Worm (Caenorhabditis elegans) whole organism, L1 larva: ENCODE results near the gene ddx-19.

Source experiments
- C04F5.9 ChIP-seq: sonication (generic microtip); optimal IDR thresholded peaks from 2 replicates; lab custom pipeline; 2016; ENCODE audit warnings: missing genetic modification characterization, missing compliant biosample characterization
- C16A3.4 ChIP-seq: fragments of 150-350 bp; optimal IDR thresholded peaks from 2 replicates; lab custom pipeline; 2014; ENCODE audit warnings: missing biosample characterization, missing genetic modification characterization
- F16B12.6 ChIP-seq: fragments of 150-350 bp; optimal IDR thresholded peaks from 2 replicates; lab custom pipeline; 2014; ENCODE audit warnings: missing biosample characterization, missing genetic modification characterization
- Y116A8C.19 ChIP-seq: sonication (generic microtip); optimal IDR thresholded peaks from 2 replicates; lab custom pipeline; 2016; ENCODE audit warnings: missing compliant biosample characterization, missing genetic modification characterization, borderline replicate concordance
- aha-1 ChIP-seq: fragments of 150-350 bp; optimal IDR thresholded peaks from 2 replicates; lab custom pipeline; 2014; ENCODE audit warnings: missing biosample characterization, missing genetic modification characterization
- alr-1 ChIP-seq: fragments of 200-800 bp; sonication (Bioruptor generic); optimal IDR thresholded peaks from 2 replicates; lab custom pipeline; 2018; ENCODE audit warnings: borderline replicate concordance, mild to moderate bottlenecking, missing genetic modification characterization, missing compliant biosample characterization
- aly-2 ChIP-seq: fragments of 150-350 bp; optimal IDR thresholded peaks from 2 replicates; lab custom pipeline; 2014; ENCODE audit warnings: missing biosample characterization, missing genetic modification characterization
- ceh-63 ChIP-seq: fragments of 200-800 bp; sonication (Bioruptor generic); optimal IDR thresholded peaks from 2 replicates; lab custom pipeline; 2018; ENCODE audit warnings: mild to moderate bottlenecking, missing genetic modification characterization, missing compliant biosample characterization
- ceh-8 ChIP-seq: fragments of 200-800 bp; sonication (Bioruptor generic); optimal IDR thresholded peaks from 2 replicates; lab custom pipeline; 2018; ENCODE audit warnings: mild to moderate bottlenecking, missing genetic modification characterization, moderate library complexity, missing compliant biosample characterization
- ceh-82 ChIP-seq, 3 experiments: fragments of 150-350 bp in 1 of 3; sonication (generic microtip) in 2 of 3; optimal IDR thresholded peaks; 2 replicates each; lab custom pipeline; 2014 to 2017; ENCODE audit warnings: missing biosample characterization in 3 of 3, missing genetic modification characterization in 3 of 3
- ceh-90 ChIP-seq: sonication (generic microtip); optimal IDR thresholded peaks from 2 replicates; lab custom pipeline; 2016; ENCODE audit warnings: missing genetic modification characterization, missing compliant biosample characterization
- dpl-1 ChIP-seq, 3 experiments: fragments of 150-350 bp in 2 of 3; sonication (generic microtip) in 1 of 3; optimal IDR thresholded peaks; 2 replicates each; lab custom pipeline; 2014 to 2017; ENCODE audit warnings: missing biosample characterization in 3 of 3, missing genetic modification characterization in 3 of 3, missing genetic modification reagents in 3 of 3
- efl-1 ChIP-seq, 4 experiments: fragments of 150-350 bp; optimal IDR thresholded peaks in 3 of 4; peaks in 1 of 4; 1 replicate in 1 of 4; 2 replicates in 3 of 4; lab custom pipeline; 2014; ENCODE audit warnings: missing biosample characterization in 2 of 4, missing genetic modification characterization in 2 of 4, missing genetic modification reagents in 2 of 4
- efl-3 ChIP-seq: fragments of 200-800 bp; sonication (Bioruptor generic); optimal IDR thresholded peaks from 2 replicates; lab custom pipeline; 2018; ENCODE audit warnings: mild to moderate bottlenecking, missing genetic modification characterization, missing compliant biosample characterization
- egl-13 ChIP-seq: sonication (generic microtip); optimal IDR thresholded peaks from 2 replicates; lab custom pipeline; 2016; ENCODE audit warnings: missing genotype, missing genetic modification reagents, missing genetic modification characterization, missing compliant biosample characterization
- elt-3 ChIP-seq, 6 experiments: fragments of 150-350 bp in 1 of 6; sonication (generic microtip); optimal IDR thresholded peaks; 2 replicates each; lab custom pipeline; 2017 to 2018; ENCODE audit warnings: missing biosample characterization in 6 of 6, missing genetic modification characterization in 6 of 6, inconsistent platforms in 1 of 6
- ets-5 ChIP-seq: fragments of 200-800 bp; sonication (Bioruptor generic); IDR thresholded peaks from 2 replicates; pipeline ENCODE4 v1.3.6; 2022; ENCODE audit warnings: missing genetic modification characterization, missing compliant biosample characterization
- fkh-4 ChIP-seq: sonication (generic microtip); optimal IDR thresholded peaks from 2 replicates; lab custom pipeline; 2016; ENCODE audit warnings: missing compliant biosample characterization, missing genetic modification characterization, borderline replicate concordance
- fkh-8 ChIP-seq: sonication (generic microtip); optimal IDR thresholded peaks from 2 replicates; lab custom pipeline; 2016; ENCODE audit warnings: mild to moderate bottlenecking, missing genetic modification characterization, missing compliant biosample characterization
- grh-1 ChIP-seq: fragments of 200-800 bp; sonication (Bioruptor generic); IDR thresholded peaks from 2 replicates; pipeline ENCODE4 v1.3.6; 2022; ENCODE audit warnings: missing genetic modification reagents, missing genetic modification characterization, missing compliant biosample characterization
- hlh-4 ChIP-seq: sonication (generic microtip); optimal IDR thresholded peaks from 2 replicates; lab custom pipeline; 2016; ENCODE audit warnings: mild to moderate bottlenecking, missing genetic modification characterization, missing compliant biosample characterization
- irx-1 ChIP-seq: sonication (generic microtip); optimal IDR thresholded peaks from 2 replicates; lab custom pipeline; 2016; ENCODE audit warnings: missing genetic modification characterization, missing compliant biosample characterization
- lin-13 ChIP-seq: fragments of 150-350 bp; optimal IDR thresholded peaks from 2 replicates; lab custom pipeline; 2014; ENCODE audit warnings: missing biosample characterization, missing genetic modification reagents, missing genetic modification characterization
- lin-39 ChIP-seq: fragments of 150-350 bp; optimal IDR thresholded peaks from 2 replicates; lab custom pipeline; 2014; ENCODE audit warnings: missing biosample characterization, missing genetic modification reagents, missing genetic modification characterization
- lir-3 ChIP-seq: sonication (generic microtip); optimal IDR thresholded peaks from 2 replicates; lab custom pipeline; 2016; ENCODE audit warnings: mild to moderate bottlenecking, missing genetic modification characterization, moderate library complexity, missing compliant biosample characterization; ENCODE audit not compliant: poor library complexity
- lsy-2 ChIP-seq, 2 experiments: fragments of 150-350 bp; optimal IDR thresholded peaks; 2 replicates each; lab custom pipeline; 2014; ENCODE audit warnings: missing biosample characterization in 2 of 2, missing genetic modification characterization in 2 of 2
- mep-1 ChIP-seq: fragments of 150-350 bp; optimal IDR thresholded peaks from 2 replicates; lab custom pipeline; 2014; ENCODE audit warnings: missing biosample characterization, missing genetic modification characterization
- nhr-19 ChIP-seq: fragments of 200-800 bp; sonication (Bioruptor generic); conservative IDR thresholded peaks from 2 replicates; pipeline ENCODE4 v1.3.6; 2022; ENCODE audit warnings: missing genetic modification characterization, missing compliant biosample characterization
- nhr-20 ChIP-seq: sonication (generic microtip); optimal IDR thresholded peaks from 2 replicates; lab custom pipeline; 2016; ENCODE audit warnings: mild to moderate bottlenecking, missing genetic modification characterization, missing compliant biosample characterization
- nhr-28 ChIP-seq: fragments of 150-350 bp; optimal IDR thresholded peaks from 2 replicates; lab custom pipeline; 2014; ENCODE audit warnings: missing biosample characterization, missing genetic modification characterization
- nhr-47 ChIP-seq: sonication (generic microtip); optimal IDR thresholded peaks from 2 replicates; lab custom pipeline; 2016; ENCODE audit warnings: mild to moderate bottlenecking, missing genetic modification characterization, moderate library complexity, missing compliant biosample characterization
- nhr-71 ChIP-seq: sonication (generic microtip); optimal IDR thresholded peaks from 2 replicates; lab custom pipeline; 2016; ENCODE audit warnings: mild to moderate bottlenecking, missing genetic modification characterization, moderate library complexity, missing compliant biosample characterization
- nhr-76 ChIP-seq: sonication (generic microtip); optimal IDR thresholded peaks from 2 replicates; lab custom pipeline; 2017; ENCODE audit warnings: missing biosample characterization, missing genetic modification characterization
- nhr-77 ChIP-seq: fragments of 150-350 bp; optimal IDR thresholded peaks from 2 replicates; lab custom pipeline; 2014; ENCODE audit warnings: missing biosample characterization, missing genetic modification characterization
- nhr-85 ChIP-seq: sonication (generic microtip); peaks from one replicate; lab custom pipeline; 2016; ENCODE audit warnings: missing genetic modification characterization, inconsistent platforms, missing compliant biosample characterization
- pqm-1 ChIP-seq: sonication (generic microtip); optimal IDR thresholded peaks from 3 replicates; lab custom pipeline; 2017; ENCODE audit warnings: missing biosample characterization, missing genetic modification characterization
- rnt-1 ChIP-seq: sonication (generic microtip); optimal IDR thresholded peaks from 2 replicates; lab custom pipeline; 2016; ENCODE audit warnings: mild to moderate bottlenecking, missing genetic modification characterization, moderate library complexity, missing compliant biosample characterization
- sup-37 ChIP-seq: fragments of 200-800 bp; sonication (Bioruptor generic); optimal IDR thresholded peaks from 2 replicates; lab custom pipeline; 2018; ENCODE audit warnings: mild to moderate bottlenecking, missing genetic modification characterization, missing compliant biosample characterization
- swsn-7 ChIP-seq: sonication (generic microtip); optimal IDR thresholded peaks from 2 replicates; lab custom pipeline; 2016; ENCODE audit warnings: missing genetic modification characterization, missing compliant biosample characterization
- unc-130 ChIP-seq: fragments of 150-350 bp; optimal IDR thresholded peaks from 2 replicates; lab custom pipeline; 2017; ENCODE audit warnings: missing biosample characterization, missing genetic modification characterization, inconsistent platforms
- unc-62 ChIP-seq: fragments of 150-350 bp; optimal IDR thresholded peaks from 2 replicates; lab custom pipeline; 2014; ENCODE audit warnings: missing biosample characterization, missing genetic modification reagents, missing genetic modification characterization
- unc-98 ChIP-seq: fragments of 200-800 bp; sonication (Bioruptor generic); IDR thresholded peaks from 2 replicates; pipeline ENCODE4 v1.3.6; 2022; ENCODE audit warnings: missing genetic modification characterization, missing compliant biosample characterization
- vab-15 ChIP-seq: sonication (generic microtip); optimal IDR thresholded peaks from 2 replicates; lab custom pipeline; 2017; ENCODE audit warnings: missing genotype, mild to moderate bottlenecking, missing genetic modification characterization, missing compliant biosample characterization
- zip-4 ChIP-seq: fragments of 200-800 bp; sonication (Bioruptor generic); optimal IDR thresholded peaks from 2 replicates; lab custom pipeline; 2018; ENCODE audit warnings: mild to moderate bottlenecking, missing genetic modification characterization, moderate library complexity, missing compliant biosample characterization

ddx-19 gene

ce11 chrII:8878528-8878927 is 6.2 kb upstream of the ddx-19 start:
- TF ChIP-seq ceh-82 (tag; optimal IDR thresholded peaks at IDR 0.05; lab: Kevin White, UChicago) (no peak), lin-13 (no peak), aha-1 (tag; lab: Kevin White, UChicago) (no peak), pqm-1 (no peak), unc-62 (GFP tag; lab: Kevin White, UChicago) (no peak), sup-37 (GFP tag; lab: Kevin White, UChicago) (no peak), C04F5.9 (tag; lab: Kevin White, UChicago) (no peak), nhr-77 (tag; lab: Kevin White, UChicago) (no peak)
- TF ChIP-seq, all 84 proteins: peak for 0

ce11 chrII:8883559-8883958 is 1.1 kb upstream of the ddx-19 start, which contains the start of gene rha-1:
Gene rha-1, minus strand, starts transcription at chrII:8883659.
- no peak for TF ChIP-seq C16A3.4 (tag; lab: Kevin White, UChicago)
- TF ChIP-seq Y116A8C.19 (tag; lab: Kevin White, UChicago): no peak
- TF ChIP-seq nhr-47 (tag; lab: Kevin White, UChicago): no peak
- TF ChIP-seq lin-13: no peak
- TF ChIP-seq elt-3 (tag; optimal IDR thresholded peaks at IDR 0.05; lab: Kevin White, UChicago): no peak
- no peak for TF ChIP-seq efl-1 (optimal IDR thresholded peaks at IDR 0.05; lab: Kevin White, UChicago)
- no peak for TF ChIP-seq efl-1 (GFP tag; optimal IDR thresholded peaks at IDR 0.05 in 1 of 2; lab: Kevin White, UChicago)
- TF ChIP-seq efl-3 (GFP tag; lab: Kevin White, UChicago): no peak
- TF ChIP-seq vab-15 (tag; lab: Kevin White, UChicago): no peak
- no peak for TF ChIP-seq ceh-82 (tag; optimal IDR thresholded peaks at IDR 0.05; lab: Kevin White, UChicago)
- TF ChIP-seq rnt-1 (tag; lab: Kevin White, UChicago): no peak
- TF ChIP-seq unc-130 (tag; lab: Kevin White, UChicago): no peak
- no peak for TF ChIP-seq swsn-7 (tag; lab: Kevin White, UChicago)
- TF ChIP-seq grh-1 (GFP tag; lab: Robert Waterston, UW): no peak
- no peak for TF ChIP-seq nhr-28 (tag; lab: Kevin White, UChicago)
- no peak for TF ChIP-seq pqm-1
- no peak for TF ChIP-seq ets-5 (GFP tag; lab: Robert Waterston, UW)

ce11 chrII:8889589-8889988 is 4.9 kb downstream of the ddx-19 start:
- TF ChIP-seq grh-1 (GFP tag; lab: Robert Waterston, UW): no peak
- TF ChIP-seq dpl-1 (GFP tag; optimal IDR thresholded peaks at IDR 0.05; lab: Kevin White, UChicago): no peak
- TF ChIP-seq egl-13: no peak
- no peak for TF ChIP-seq swsn-7 (tag; lab: Kevin White, UChicago)
- TF ChIP-seq mep-1 (tag; lab: Kevin White, UChicago): no peak
- TF ChIP-seq fkh-4 (tag; lab: Kevin White, UChicago): no peak
- TF ChIP-seq C16A3.4 (tag; lab: Kevin White, UChicago): no peak
- TF ChIP-seq efl-1 (optimal IDR thresholded peaks at IDR 0.05; lab: Kevin White, UChicago): no peak
- no peak for TF ChIP-seq efl-1 (GFP tag; optimal IDR thresholded peaks at IDR 0.05 in 1 of 2; lab: Kevin White, UChicago)
- no peak for TF ChIP-seq ceh-82 (tag; optimal IDR thresholded peaks at IDR 0.05; lab: Kevin White, UChicago)
- no peak for TF ChIP-seq nhr-20
- no peak for TF ChIP-seq F16B12.6 (tag; lab: Kevin White, UChicago)
- no peak for TF ChIP-seq hlh-4 (tag; lab: Kevin White, UChicago)
- TF ChIP-seq nhr-85: no peak
- no peak for TF ChIP-seq nhr-71 (tag; lab: Kevin White, UChicago)
- no peak for TF ChIP-seq nhr-47 (tag; lab: Kevin White, UChicago)
- no peak for TF ChIP-seq ceh-63 (GFP tag; lab: Kevin White, UChicago)
- TF ChIP-seq zip-4 (GFP tag; lab: Kevin White, UChicago): no peak
- no peak for TF ChIP-seq nhr-76
- TF ChIP-seq rnt-1 (tag; lab: Kevin White, UChicago): no peak

- TF ChIP-seq ceh-90: no peak
- no peak for TF ChIP-seq alr-1 (tag; lab: Kevin White, UChicago)
- TF ChIP-seq fkh-8 (tag; lab: Kevin White, UChicago): no peak
- TF ChIP-seq lsy-2 (tag; optimal IDR thresholded peaks at IDR 0.05; lab: Kevin White, UChicago): no peak
- TF ChIP-seq zip-4 (GFP tag; lab: Kevin White, UChicago): no peak
- TF ChIP-seq Y116A8C.19 (tag; lab: Kevin White, UChicago): no peak
- TF ChIP-seq ceh-82 (tag; optimal IDR thresholded peaks at IDR 0.05; lab: Kevin White, UChicago): no peak
- no peak for TF ChIP-seq nhr-19 (GFP tag; lab: Robert Waterston, UW)
- TF ChIP-seq ceh-8 (GFP tag; lab: Kevin White, UChicago): no peak
- TF ChIP-seq irx-1 (tag; lab: Kevin White, UChicago): no peak
- TF ChIP-seq lin-39 (tag; lab: Kevin White, UChicago): no peak
- TF ChIP-seq aly-2 (tag; lab: Kevin White, UChicago): no peak
- no peak for TF ChIP-seq lir-3 (tag; lab: Kevin White, UChicago)
- no peak for TF ChIP-seq unc-98 (GFP tag; lab: Robert Waterston, UW)
- no peak for TF ChIP-seq F16B12.6 (tag; lab: Kevin White, UChicago)
Observed at ce11 chrII:8890017-8890416, 5.3 kb downstream of the ddx-19 start.
